Fruit fly (Drosophila melanogaster) whole organism, embryonic: ENCODE results near the gene Cdc14.

Experiments used
- CG12104 ChIP-seq: fragments of 200-800 bp; sonication (Bioruptor generic); optimal IDR thresholded peaks from 3 replicates; lab custom pipeline; 2016; ENCODE audit warnings: missing biosample characterization, missing genetic modification characterization
- CG12942 ChIP-seq: fragments of 200-800 bp; sonication (Bioruptor generic); optimal IDR thresholded peaks from 3 replicates; lab custom pipeline; 2016; ENCODE audit warnings: missing biosample characterization, missing genetic modification characterization
- CG17385 ChIP-seq: fragments of 200-800 bp; sonication (Bioruptor generic); optimal IDR thresholded peaks from 3 replicates; lab custom pipeline; 2018; ENCODE audit warnings: missing biosample characterization, mild to moderate bottlenecking, missing genetic modification characterization
- CG2199 ChIP-seq: fragments of 200-800 bp; sonication (Bioruptor generic); IDR thresholded peaks from 3 replicates; pipeline ENCODE4 v1.3.6; 2022; ENCODE audit warnings: missing biosample characterization, missing genetic modification characterization
- CG7786 ChIP-seq: fragments of 200-800 bp; sonication (Bioruptor generic); optimal IDR thresholded peaks from 2 replicates; lab custom pipeline; 2016; ENCODE audit warnings: missing biosample characterization, missing genetic modification characterization
- Hr78 ChIP-seq, 2 experiments: fragments of 200-800 bp in 1 of 2; fragments of >200 bp in 1 of 2; sonication (Bioruptor generic) in 1 of 2; optimal IDR thresholded peaks; 2 replicates each; lab custom pipeline; 2017 to 2019; ENCODE audit warnings: missing biosample characterization in 2 of 2, missing genetic modification characterization in 2 of 2, mild to moderate bottlenecking in 1 of 2, moderate library complexity in 1 of 2
- wor ChIP-seq: fragments of 200-800 bp; sonication (Bioruptor generic); IDR thresholded peaks from 2 replicates; pipeline ENCODE4 v1.3.6; 2022; ENCODE audit warnings: missing biosample characterization, missing genetic modification characterization

DNA sequence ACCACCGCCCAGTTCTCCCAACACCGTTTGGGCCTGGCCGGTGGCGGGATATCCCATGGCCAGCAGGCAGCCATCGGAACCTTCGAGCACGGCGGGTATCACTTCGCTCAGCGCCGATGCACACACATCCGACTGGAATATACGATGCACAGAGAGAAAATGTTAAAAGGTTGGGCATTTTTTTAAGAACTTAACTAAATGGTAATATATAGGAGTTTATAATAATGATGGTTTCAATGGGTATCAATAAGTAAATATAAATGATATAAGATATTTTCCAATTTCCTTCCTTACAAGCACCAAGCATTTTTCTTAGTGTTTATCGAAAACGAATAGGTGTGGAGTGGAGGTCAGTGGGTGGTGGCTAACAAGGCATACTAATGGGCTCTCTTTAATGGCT lies 41.1 kb upstream of the Cdc14 start:
- TF ChIP-seq CG12942 (GFP tag; lab: Kevin White, UChicago) (no peak), CG17385 (GFP tag; lab: Kevin White, UChicago) (no peak), CG2199 (GFP tag; lab: Robert Waterston, UW) (no peak), CG12104 (no peak), CG7786 (GFP tag; lab: Kevin White, UChicago) (no peak), wor (GFP tag; lab: Robert Waterston, UW) (no peak; the same call in 1 of the 2 replicates), Hr78 (GFP tag; optimal IDR thresholded peaks at IDR 0.05; lab: Kevin White, UChicago) (no peak)
